Worm (Caenorhabditis elegans) whole organism, midembryonic: ENCODE data around the gene cwf-19L2.

Experiments used
- cog-1 ChIP-seq: sonication (generic microtip); optimal IDR thresholded peaks from 2 replicates; lab custom pipeline; 2016; ENCODE audit warnings: missing genetic modification characterization, missing compliant biosample characterization
- flt-1 ChIP-seq: fragments of 200-800 bp; sonication (Bioruptor generic); IDR thresholded peaks from 2 replicates; pipeline ENCODE4 v1.3.6; 2022; ENCODE audit warnings: missing genetic modification characterization, missing compliant biosample characterization
- klf-2 ChIP-seq: fragments of 200-800 bp; sonication (Bioruptor generic); conservative IDR thresholded peaks from 2 replicates; pipeline ENCODE4 v1.3.6; 2022; ENCODE audit warnings: missing genetic modification reagents, missing genetic modification characterization, missing compliant biosample characterization
- med-1 ChIP-seq: sonication (generic microtip); optimal IDR thresholded peaks from 2 replicates; lab custom pipeline; 2017; ENCODE audit warnings: missing genetic modification characterization, mild to moderate bottlenecking, missing compliant biosample characterization, antibody characterized with exemption, missing genetic modification reagents; ENCODE audit not compliant: insufficient read depth
- tab-1 ChIP-seq: fragments of 200-800 bp; sonication (Bioruptor generic); IDR thresholded peaks from 2 replicates; pipeline ENCODE4 v1.3.6; 2022; ENCODE audit warnings: missing genetic modification characterization, missing compliant biosample characterization
- ztf-29 ChIP-seq: fragments of 200-800 bp; sonication (Bioruptor generic); IDR thresholded peaks from 2 replicates; pipeline ENCODE4 v1.3.6; 2022; ENCODE audit warnings: missing genetic modification reagents, missing genetic modification characterization, missing compliant biosample characterization

DNA sequence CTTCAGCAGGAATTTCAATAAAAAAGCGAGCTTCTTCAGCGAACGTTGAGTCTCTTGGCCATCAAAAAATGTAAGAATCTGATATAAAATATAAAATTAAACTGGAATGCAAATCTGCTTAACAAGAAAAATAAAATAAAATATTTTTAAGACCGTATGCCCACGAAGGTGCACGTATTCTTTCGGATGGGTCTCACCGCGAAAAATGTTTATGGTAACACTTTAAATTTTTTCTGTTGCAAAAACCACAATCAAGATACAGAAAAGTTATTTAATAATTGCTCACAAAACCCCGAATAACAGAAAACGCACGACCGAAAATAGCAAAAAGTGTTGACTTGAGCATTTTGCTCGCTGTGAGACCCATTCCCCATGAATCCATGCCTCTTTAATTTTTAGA lies 45.7 kb downstream of the cwf-19L2 start:
- TF ChIP-seq flt-1 (no peak), tab-1 (GFP tag; lab: Robert Waterston, UW) (no peak), med-1 (GFP tag; lab: Kevin White, UChicago) (no peak), ztf-29 (GFP tag; lab: Robert Waterston, UW) (no peak), cog-1 (tag; lab: Kevin White, UChicago) (no peak), klf-2 (no peak)
